Worm (Caenorhabditis elegans): ENCODE measurements around the gene clec-34.

- TF ChIP-seq nhr-90 (tag; optimal IDR thresholded peaks at IDR 0.05), result no peak
- TF ChIP-seq rpc-1 (optimal IDR thresholded peaks at IDR 0.05), result no peak
- TF ChIP-seq rpc-1 (tag; optimal IDR thresholded peaks at IDR 0.05), result no peak
- TF ChIP-seq pbrm-1 (GFP tag; IDR thresholded peaks at IDR 0.05), result no peak
- no peak for TF ChIP-seq pha-4 (tag; optimal IDR thresholded peaks at IDR 0.05)
- no peak for TF ChIP-seq sea-2 (GFP tag; IDR thresholded peaks at IDR 0.05)
- TF ChIP-seq snpc-4 (GFP tag; optimal IDR thresholded peaks at IDR 0.05), result no peak
- TF ChIP-seq snpc-4 (tag; optimal IDR thresholded peaks at IDR 0.05), result no peak
Observed at ce11 chrV:16735518-16735917, at the start of gene clec-34, which contains the start of gene clec-38.
